Worm (Caenorhabditis elegans) whole organism, L3 larva: Measurements from ENCODE around the gene K11E4.6.

Experiments used
- ceh-28 ChIP-seq: fragments of 150-350 bp; optimal IDR thresholded peaks from 2 replicates; lab custom pipeline; 2014; ENCODE audit warnings: missing biosample characterization, missing genetic modification reagents, missing genetic modification characterization
- elt-3 ChIP-seq, 3 experiments: fragments of 150-350 bp in 1 of 3; sonication (generic microtip) in 2 of 3; optimal IDR thresholded peaks; 2 replicates in 2 of 3; 4 replicates in 1 of 3; lab custom pipeline; 2014 to 2017; ENCODE audit warnings: missing biosample characterization in 3 of 3, missing genetic modification characterization in 3 of 3
- lin-39 ChIP-seq: fragments of 150-350 bp; optimal IDR thresholded peaks from 2 replicates; lab custom pipeline; 2018; ENCODE audit warnings: missing biosample characterization, missing genetic modification reagents, missing genetic modification characterization
- pqm-1 ChIP-seq: fragments of 150-350 bp; optimal IDR thresholded peaks from 2 replicates; lab custom pipeline; 2017; ENCODE audit warnings: missing biosample characterization, missing genetic modification characterization, inconsistent platforms

DNA sequence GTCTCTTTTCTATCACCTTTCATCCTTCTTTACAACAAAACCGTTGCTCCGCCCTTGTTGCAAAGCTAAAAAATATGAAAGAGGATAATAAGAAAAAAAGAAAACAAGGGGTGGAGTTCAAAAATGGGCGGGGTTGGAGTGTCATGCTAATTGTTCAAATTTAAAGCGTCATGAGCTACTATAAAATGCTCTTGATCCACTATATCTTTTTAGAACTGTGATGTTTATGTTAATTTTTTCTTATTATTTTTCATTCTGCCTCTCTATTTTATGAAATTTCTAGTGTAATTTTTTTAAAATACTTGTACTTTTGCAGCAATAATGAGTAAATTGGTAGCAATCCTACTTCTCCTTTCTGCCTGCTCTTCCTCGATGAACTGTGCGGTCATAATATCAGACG, 17.9 kb upstream of the K11E4.6 start, which contains the start of gene K02D3.1:
- TF ChIP-seq lin-39 (no peak), ceh-28 (no peak), elt-3 (tag; optimal IDR thresholded peaks at IDR 0.05; lab: Kevin White, UChicago) (no peak), pqm-1 (tag; lab: Kevin White, UChicago) (no peak)
